Fruit fly (Drosophila melanogaster): ENCODE results near the gene CG10674.

CG10674 gene

DNA sequence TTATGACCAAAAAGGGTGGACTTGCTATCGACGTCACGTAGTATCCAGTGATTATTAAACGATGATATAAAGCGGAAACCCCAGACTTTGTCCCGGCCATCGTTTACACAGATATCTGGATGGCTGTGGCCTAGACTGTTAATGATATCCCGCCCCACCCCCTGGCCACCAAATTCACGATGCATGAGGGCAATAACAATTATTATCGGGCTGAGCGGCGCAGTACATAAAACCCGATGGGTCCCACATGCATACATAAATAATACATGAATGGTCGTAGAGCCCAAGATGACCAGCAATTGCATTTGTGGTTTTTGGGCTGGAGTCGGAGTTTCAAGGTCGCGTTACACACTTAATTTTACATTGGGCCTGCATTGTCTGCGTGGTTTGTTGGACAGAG is 8.5 kb downstream of the CG10674 start:
- TF ChIP-seq ttk (optimal IDR thresholded peaks at IDR 0.05) (no peak), psq (optimal IDR thresholded peaks at IDR 0.05) (no peak), Sin3A (optimal IDR thresholded peaks at IDR 0.05) (no peak), insv (optimal IDR thresholded peaks at IDR 0.05) (no peak), Myc (optimal IDR thresholded peaks at IDR 0.05) (no peak), h (optimal IDR thresholded peaks at IDR 0.05) (no peak)

DNA sequence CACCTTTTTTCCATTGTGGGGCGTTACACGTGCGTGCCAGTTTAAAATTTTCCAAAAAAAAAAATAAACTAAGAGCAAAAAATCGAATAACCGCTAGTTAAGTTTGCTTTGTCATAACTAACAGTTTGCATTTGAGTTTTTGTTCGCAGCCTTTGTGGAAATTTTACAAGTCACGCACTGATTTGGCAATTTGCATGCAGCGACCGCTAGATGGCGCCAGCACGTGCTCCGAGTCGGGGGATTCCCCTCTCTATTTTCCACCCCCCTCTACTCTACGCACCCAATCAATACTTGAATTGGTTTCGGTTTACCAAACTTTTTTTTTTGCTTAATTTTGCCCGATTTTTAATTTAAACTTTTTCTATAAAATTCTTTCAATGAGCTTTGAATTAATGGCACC is 10.9 kb downstream of the CG10674 start:
- TF ChIP-seq h (optimal IDR thresholded peaks at IDR 0.05) = no peak
- no peak for TF ChIP-seq psq (optimal IDR thresholded peaks at IDR 0.05)
- no peak for TF ChIP-seq Sin3A (optimal IDR thresholded peaks at IDR 0.05)
- TF ChIP-seq ttk (optimal IDR thresholded peaks at IDR 0.05) = no peak
- no peak for TF ChIP-seq insv (optimal IDR thresholded peaks at IDR 0.05)
- TF ChIP-seq Myc (optimal IDR thresholded peaks at IDR 0.05) = no peak

DNA sequence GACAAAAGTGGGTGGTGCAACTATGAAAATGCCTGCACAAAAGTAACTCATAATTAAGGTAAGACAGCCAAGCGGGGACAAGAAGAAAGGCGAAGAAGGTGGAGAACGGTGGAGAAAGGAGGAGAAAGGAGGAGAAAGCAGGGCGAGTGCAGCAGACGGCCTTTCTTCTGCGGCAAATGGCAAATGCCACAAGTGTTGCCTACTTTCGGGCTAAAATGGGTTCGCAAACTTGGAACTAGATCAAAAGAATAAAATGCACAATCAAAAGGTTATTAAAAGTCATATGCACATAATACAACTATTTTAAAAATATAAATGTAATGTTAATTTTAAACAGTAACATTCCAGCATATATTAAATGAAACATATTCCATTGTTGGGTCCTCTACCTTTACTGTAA is 34.0 kb downstream of the CG10674 start:
- TF ChIP-seq insv (optimal IDR thresholded peaks at IDR 0.05) (no peak), ttk (optimal IDR thresholded peaks at IDR 0.05) (no peak), h (optimal IDR thresholded peaks at IDR 0.05) (no peak), Sin3A (optimal IDR thresholded peaks at IDR 0.05) (no peak), Myc (optimal IDR thresholded peaks at IDR 0.05) (no peak), psq (optimal IDR thresholded peaks at IDR 0.05) (no peak)

DNA sequence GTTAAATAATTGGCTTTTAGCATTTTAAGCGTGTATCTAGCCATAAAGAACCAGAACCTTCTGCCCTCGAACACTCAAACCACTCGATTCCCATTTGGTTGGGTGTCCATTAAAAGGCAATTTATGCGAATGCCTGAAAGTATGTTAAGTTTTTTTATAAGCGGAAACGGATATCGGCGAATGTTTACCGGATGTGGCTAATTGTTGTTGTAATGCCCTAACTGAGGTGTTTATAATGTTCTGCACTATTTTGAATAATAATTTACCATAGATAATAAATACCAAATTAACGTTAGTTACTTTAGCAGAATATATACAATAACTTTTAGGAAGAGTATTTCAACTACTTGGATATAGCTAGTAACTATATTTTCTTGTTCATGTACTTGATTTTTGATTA is 39.4 kb downstream of the CG10674 start:
- no peak for TF ChIP-seq psq (optimal IDR thresholded peaks at IDR 0.05)
- no peak for TF ChIP-seq insv (optimal IDR thresholded peaks at IDR 0.05)
- TF ChIP-seq Myc (optimal IDR thresholded peaks at IDR 0.05) = no peak
- TF ChIP-seq ttk (optimal IDR thresholded peaks at IDR 0.05) = no peak
- no peak for TF ChIP-seq Sin3A (optimal IDR thresholded peaks at IDR 0.05)
- TF ChIP-seq h (optimal IDR thresholded peaks at IDR 0.05) = no peak
